Worm (Caenorhabditis elegans): ENCODE results near the gene pitr-4.

- TF ChIP-seq aptf-2 (GFP tag; conservative IDR thresholded peaks at IDR 0.05) (no peak), atf-7 (tag; optimal IDR thresholded peaks at IDR 0.05) (no peak), madf-6 (GFP tag; IDR thresholded peaks at IDR 0.05) (no peak), snpc-1.1 (tag; optimal IDR thresholded peaks at IDR 0.05; ENCODE audit: insufficient read depth) (no peak), madf-8 (GFP tag; conservative IDR thresholded peaks at IDR 0.05) (no peak), nhr-90 (tag; optimal IDR thresholded peaks at IDR 0.05) (no peak), Y53F4B.3 (GFP tag; IDR thresholded peaks at IDR 0.05) (no peak), unc-62 (GFP tag; optimal IDR thresholded peaks at IDR 0.05) (no peak), let-526 (GFP tag; IDR thresholded peaks at IDR 0.05) (no peak), ceh-100 (GFP tag; IDR thresholded peaks at IDR 0.05) (no peak)
These were observed 29.1 kb downstream of the pitr-4 start for ce11 chrV:9632348-9632747.

Data from whole organism, young adult.